Fruit fly (Drosophila melanogaster): ENCODE data around the gene Pbp95.
A peak's percentile ranks its signal among the peaks of the same experiment; 100 is the strongest.

Pbp95 gene

dm6 chr3R:8001074-8001669 lies 12.4 kb upstream of the Pbp95 start, which contains the start of the genes Kmn2 and CG2698 (continued):
- peak; percentile 97 for TF ChIP-seq Gug (GFP tag; IDR thresholded peaks at IDR 0.05)
- peak; percentile 96 for TF ChIP-seq Taf1 (GFP tag; IDR thresholded peaks at IDR 0.05)
- TF ChIP-seq Xbp1 (GFP tag; optimal IDR thresholded peaks at IDR 0.05): peak; percentile 97
- peak; percentile 71 for TF ChIP-seq CG1792 (GFP tag; optimal IDR thresholded peaks at IDR 0.05)
- peak; percentile 94 for TF ChIP-seq oc (tag; optimal IDR thresholded peaks at IDR 0.05)
- peak; percentile 94 for TF ChIP-seq Ravus (GFP tag; IDR thresholded peaks at IDR 0.05)
- peak; percentile 60 for TF ChIP-seq Ets97D (GFP tag; optimal IDR thresholded peaks at IDR 0.05)
- peak; percentile 99 for TF ChIP-seq dysf (GFP tag; IDR thresholded peaks at IDR 0.05)
- peak; percentile 74 for TF ChIP-seq CG7786 (GFP tag; optimal IDR thresholded peaks at IDR 0.05)
- TF ChIP-seq CG10543 (GFP tag; optimal IDR thresholded peaks at IDR 0.05): peak; percentile 95
- TF ChIP-seq CG17186 (GFP tag; optimal IDR thresholded peaks at IDR 0.05): peak; percentile 48
- peak; percentile 89 for TF ChIP-seq CG1529 (GFP tag; optimal IDR thresholded peaks at IDR 0.05)
- TF ChIP-seq Sox102F (GFP tag; optimal IDR thresholded peaks at IDR 0.05): peak; percentile 94
- TF ChIP-seq CG2129 (GFP tag; IDR thresholded peaks at IDR 0.05; ENCODE audit: partially characterized antibody): no peak
- peak; percentile 86 for TF ChIP-seq CG17912 (GFP tag; optimal IDR thresholded peaks at IDR 0.05)
- TF ChIP-seq D (optimal IDR thresholded peaks at IDR 0.05): no peak
- peak; percentile 91 for TF ChIP-seq D (GFP tag; optimal IDR thresholded peaks at IDR 0.05)
- 0 out of 2 replicates have a peak, but pooled peaks have one; percentile 27 for TF ChIP-seq CG42726 (GFP tag; IDR thresholded peaks at IDR 0.05; ENCODE audit: partially characterized antibody)
- peak; percentile 83 for TF ChIP-seq CG8944 (GFP tag; optimal IDR thresholded peaks at IDR 0.05)
- peak; percentile 96 for TF ChIP-seq Ada2b (GFP tag; IDR thresholded peaks at IDR 0.05)
- peak; percentile 96 for TF ChIP-seq CG5953 (GFP tag; IDR thresholded peaks at IDR 0.05)
- TF ChIP-seq CG11695 (GFP tag; IDR thresholded peaks at IDR 0.05): peak; percentile 95
- TF ChIP-seq gt (GFP tag; IDR thresholded peaks at IDR 0.05): peak; percentile 95
- TF ChIP-seq nerfin-1 (tag; optimal IDR thresholded peaks at IDR 0.05): peak; percentile 88
- TF ChIP-seq gcm2 (GFP tag; optimal IDR thresholded peaks at IDR 0.05): peak; percentile 73
- peak; percentile 85 for TF ChIP-seq D19B (GFP tag; optimal IDR thresholded peaks at IDR 0.05)
- peak; percentile 96 for TF ChIP-seq Fer1 (GFP tag; optimal IDR thresholded peaks at IDR 0.05)
- peak; percentile 99 for TF ChIP-seq vvl (GFP tag; IDR thresholded peaks at IDR 0.05)
- TF ChIP-seq gcm (GFP tag; optimal IDR thresholded peaks at IDR 0.05): peak; percentile 93
- peak; percentile 99 for TF ChIP-seq CG3847 (GFP tag; IDR thresholded peaks at IDR 0.05)
- TF ChIP-seq CG8478 (optimal IDR thresholded peaks at IDR 0.05): no peak
- peak; percentile 94 for TF ChIP-seq CG7556 (GFP tag; optimal IDR thresholded peaks at IDR 0.05)
- TF ChIP-seq Trl (optimal IDR thresholded peaks at IDR 0.05): no peak
- peak; percentile 84 for TF ChIP-seq Trl (GFP tag; optimal IDR thresholded peaks at IDR 0.05)
- TF ChIP-seq ranshi (GFP tag; IDR thresholded peaks at IDR 0.05): peak; percentile 97
- peak; percentile 94 for TF ChIP-seq CG12942 (GFP tag; optimal IDR thresholded peaks at IDR 0.05)
- peak; percentile 94 for TF ChIP-seq gce (GFP tag; IDR thresholded peaks at IDR 0.05)
- peak; percentile 94 for TF ChIP-seq zen (tag; optimal IDR thresholded peaks at IDR 0.05)
- peak; percentile 91 for TF ChIP-seq cato (GFP tag; optimal IDR thresholded peaks at IDR 0.05; ENCODE audit: borderline replicate concordance)
- peak; percentile 31 for TF ChIP-seq CG33213 (GFP tag; optimal IDR thresholded peaks at IDR 0.05)
- peak; percentile 100 for TF ChIP-seq CG10267 (tag; optimal IDR thresholded peaks at IDR 0.05)
- TF ChIP-seq gsb (GFP tag; IDR thresholded peaks at IDR 0.05): peak; percentile 93
- no peak for TF ChIP-seq cg (GFP tag; optimal IDR thresholded peaks at IDR 0.05)
- peak; percentile 70 for TF ChIP-seq CG31365 (tag; optimal IDR thresholded peaks at IDR 0.05)
- no peak for TF ChIP-seq Jarid2 (GFP tag; optimal IDR thresholded peaks at IDR 0.05)
- TF ChIP-seq bsh (GFP tag; optimal IDR thresholded peaks at IDR 0.05): peak; percentile 80 to 96
- TF ChIP-seq CG15011 (GFP tag; optimal IDR thresholded peaks at IDR 0.05): peak; percentile 86
- peak; percentile 92 for TF ChIP-seq sug (tag; optimal IDR thresholded peaks at IDR 0.05)
- TF ChIP-seq Kr (GFP tag; optimal IDR thresholded peaks at IDR 0.05): no peak
- TF ChIP-seq CG18599 (GFP tag; optimal IDR thresholded peaks at IDR 0.05): peak; percentile 97
- TF ChIP-seq sens-2 (GFP tag; IDR thresholded peaks at IDR 0.05): peak; percentile 95

Data from whole organism, embryonic.